Worm (Caenorhabditis elegans): ENCODE data around the gene scav-5.

scav-5 gene

DNA sequence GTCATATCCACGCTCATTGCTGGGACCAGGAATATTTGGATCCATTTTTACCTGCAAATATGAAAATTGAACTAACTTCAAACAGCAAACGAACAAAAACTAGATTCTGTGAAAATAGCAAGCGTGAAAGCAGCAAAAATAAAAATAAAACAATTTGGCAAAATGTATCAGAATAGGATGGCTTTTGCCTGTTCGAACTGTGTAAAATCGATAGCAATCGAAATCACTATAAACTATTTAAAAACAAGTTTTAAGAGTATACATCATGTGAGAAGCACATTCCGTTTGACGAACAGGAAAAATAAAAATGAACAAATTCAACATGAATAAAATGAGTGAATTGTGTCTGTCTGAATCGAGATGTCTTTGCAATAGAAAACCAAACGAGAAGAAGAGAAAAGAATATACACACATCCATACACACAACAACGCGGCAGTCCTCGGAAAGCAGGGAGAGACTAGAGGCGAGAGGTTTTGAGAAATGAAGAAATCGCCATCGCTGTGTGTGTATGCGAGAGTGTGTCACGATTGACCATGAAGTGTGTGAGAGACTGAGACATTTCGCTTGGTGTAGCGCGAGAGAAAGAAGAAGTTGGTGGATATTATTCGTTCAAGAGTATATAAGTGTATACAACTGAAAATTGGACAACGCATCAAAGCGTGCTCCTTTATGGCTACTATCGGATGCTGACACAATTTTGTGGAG, 41.4 kb downstream of the scav-5 start, which contains the start of gene phf-34:
TSS of gene phf-34 (minus strand) at position 51 of the 706 bp plus-strand sequence.
- no peak for TF ChIP-seq nhr-237 (tag; optimal IDR thresholded peaks at IDR 0.05)
- TF ChIP-seq skn-1 (tag; optimal IDR thresholded peaks at IDR 0.05), result no peak
- TF ChIP-seq daf-19 (GFP tag; conservative IDR thresholded peaks at IDR 0.05), result no peak
- no peak for TF ChIP-seq lin-15B (tag; optimal IDR thresholded peaks at IDR 0.05)
- no peak for TF ChIP-seq vab-7 (GFP tag; IDR thresholded peaks at IDR 0.05)
- no peak for TF ChIP-seq nhr-102 (tag; optimal IDR thresholded peaks at IDR 0.05)
- TF ChIP-seq mdt-29 (GFP tag; IDR thresholded peaks at IDR 0.05), result no peak
- no peak for TF ChIP-seq zip-2 (tag; optimal IDR thresholded peaks at IDR 0.05)
- no peak for TF ChIP-seq nhr-42 (GFP tag; IDR thresholded peaks at IDR 0.05)
- TF ChIP-seq Y105C5A.15 (GFP tag; IDR thresholded peaks at IDR 0.05), result no peak
- no peak for TF ChIP-seq gei-8 (GFP tag; optimal IDR thresholded peaks at IDR 0.05)
- TF ChIP-seq egl-43 (GFP tag; IDR thresholded peaks at IDR 0.05), result no peak
- no peak for TF ChIP-seq ztf-7 (tag; optimal IDR thresholded peaks at IDR 0.05)
- no peak for TF ChIP-seq pqm-1 (tag; optimal IDR thresholded peaks at IDR 0.05)
- no peak for TF ChIP-seq mep-1 (tag; optimal IDR thresholded peaks at IDR 0.05)
- TF ChIP-seq snpc-1.2 (GFP tag; IDR thresholded peaks at IDR 0.05), result no peak
- no peak for TF ChIP-seq daf-16 (GFP tag; optimal IDR thresholded peaks at IDR 0.05)
- TF ChIP-seq daf-16 (tag; optimal IDR thresholded peaks at IDR 0.05), result peak; percentile 41
- no peak for TF ChIP-seq lim-7 (GFP tag; IDR thresholded peaks at IDR 0.05)
- TF ChIP-seq madf-5 (GFP tag; IDR thresholded peaks at IDR 0.05), result no peak
- no peak for TF ChIP-seq hif-1 (tag; optimal IDR thresholded peaks at IDR 0.05)
- TF ChIP-seq lin-29 (GFP tag; IDR thresholded peaks at IDR 0.05), result no peak
- no peak for TF ChIP-seq fos-1 (tag; optimal IDR thresholded peaks at IDR 0.05)
- TF ChIP-seq mxl-2 (GFP tag; conservative IDR thresholded peaks at IDR 0.05), result no peak
- peak; percentile 70 for TF ChIP-seq hmg-1.1 (GFP tag; IDR thresholded peaks at IDR 0.05)
- TF ChIP-seq hlh-11 (tag; optimal IDR thresholded peaks at IDR 0.05), result no peak
- TF ChIP-seq hlh-30 (tag; optimal IDR thresholded peaks at IDR 0.05; ENCODE audit: insufficient read depth), result peak; percentile 62
- no peak for TF ChIP-seq madf-9 (GFP tag; conservative IDR thresholded peaks at IDR 0.05)
- no peak for TF ChIP-seq F49E8.2 (tag; optimal IDR thresholded peaks at IDR 0.05; ENCODE audit: borderline replicate concordance)
- TF ChIP-seq ceh-20 (GFP tag; IDR thresholded peaks at IDR 0.05), result no peak
- TF ChIP-seq nhr-41 (GFP tag; IDR thresholded peaks at IDR 0.05), result no peak
- no peak for TF ChIP-seq daf-12 (tag; optimal IDR thresholded peaks at IDR 0.05)
- peak; percentile 70 for TF ChIP-seq nhr-28 (tag; optimal IDR thresholded peaks at IDR 0.05)
- TF ChIP-seq php-3 (GFP tag; IDR thresholded peaks at IDR 0.05), result no peak
- no peak for TF ChIP-seq mes-2 (tag; optimal IDR thresholded peaks at IDR 0.05; ENCODE audit: poor library complexity, severe bottlenecking)
- TF ChIP-seq duxl-1 (tag; optimal IDR thresholded peaks at IDR 0.05; ENCODE audit: poor library complexity), result no peak
- TF ChIP-seq nhr-76 (tag; optimal IDR thresholded peaks at IDR 0.05), result no peak
- no peak for TF ChIP-seq Y5F2A.4 (GFP tag; optimal IDR thresholded peaks at IDR 0.05)
- no peak for TF ChIP-seq nhr-6 (tag; optimal IDR thresholded peaks at IDR 0.05)
- TF ChIP-seq pha-4 (GFP tag; IDR thresholded peaks at IDR 0.05), result no peak
- no peak for TF ChIP-seq pha-4 (tag; optimal IDR thresholded peaks at IDR 0.05)
- TF ChIP-seq dmd-9 (GFP tag; IDR thresholded peaks at IDR 0.05), result no peak
- TF ChIP-seq ceh-28 (tag; optimal IDR thresholded peaks at IDR 0.05), result no peak
- no peak for TF ChIP-seq ceh-82 (tag; optimal IDR thresholded peaks at IDR 0.05)
- TF ChIP-seq snpc-4 (tag; optimal IDR thresholded peaks at IDR 0.05), result no peak
- TF ChIP-seq dmd-6 (GFP tag; IDR thresholded peaks at IDR 0.05), result no peak
- no peak for TF ChIP-seq cey-2 (tag; optimal IDR thresholded peaks at IDR 0.05; ENCODE audit: borderline replicate concordance, insufficient read depth)
- TF ChIP-seq nhr-11 (tag; optimal IDR thresholded peaks at IDR 0.05), result no peak
- TF ChIP-seq ceh-62 (tag; optimal IDR thresholded peaks at IDR 0.05), result no peak
- no peak for TF ChIP-seq ces-1 (GFP tag; optimal IDR thresholded peaks at IDR 0.05)
- no peak for TF ChIP-seq zip-11 (GFP tag; IDR thresholded peaks at IDR 0.05)
- peak; percentile 58 for TF ChIP-seq rbr-2 (tag; optimal IDR thresholded peaks at IDR 0.05)

All from whole organism, L4 larva.